Worm (Caenorhabditis elegans) whole organism, mixed stage, embryonic: ENCODE data around the gene K09B11.5.
"Not testable (repeated sequence)": the region's sequence is repeated elsewhere in the genome, so short reads cannot be mapped to it uniquely, and the experiment has no call there.

Source experiments
- M03D4.4 ChIP-seq: sonication (generic microtip); optimal IDR thresholded peaks from 2 replicates; lab custom pipeline; 2017; ENCODE audit warnings: mild to moderate bottlenecking, missing genetic modification characterization, missing compliant biosample characterization
- bed-3 ChIP-seq: fragments of 200-800 bp; sonication (Bioruptor generic); optimal IDR thresholded peaks from 3 replicates; lab custom pipeline; 2018; ENCODE audit warnings: mild to moderate bottlenecking, missing genetic modification characterization, moderate library complexity, missing compliant biosample characterization
- blmp-1 ChIP-seq: fragments of 150-350 bp; optimal IDR thresholded peaks from 2 replicates; lab custom pipeline; 2014; ENCODE audit warnings: missing biosample characterization, missing genetic modification characterization
- ceh-39 ChIP-seq: fragments of 150-350 bp; optimal IDR thresholded peaks from 2 replicates; lab custom pipeline; 2014; ENCODE audit warnings: missing biosample characterization, missing genetic modification characterization
- ceh-43 ChIP-seq: fragments of 200-800 bp; sonication (Bioruptor generic); optimal IDR thresholded peaks from 2 replicates; lab custom pipeline; 2018; ENCODE audit warnings: mild to moderate bottlenecking, missing genetic modification characterization, moderate library complexity, missing compliant biosample characterization
- ceh-83 ChIP-seq: fragments of 200-800 bp; sonication (Bioruptor generic); optimal IDR thresholded peaks from 2 replicates; lab custom pipeline; 2018; ENCODE audit warnings: mild to moderate bottlenecking, missing genetic modification characterization, missing compliant biosample characterization
- ces-1 ChIP-seq: fragments of 150-350 bp; optimal IDR thresholded peaks from 2 replicates; lab custom pipeline; 2014; ENCODE audit warnings: missing biosample characterization, missing genetic modification reagents, missing genetic modification characterization
- cnd-1 ChIP-seq: fragments of 200-800 bp; sonication (Bioruptor generic); optimal IDR thresholded peaks from 2 replicates; lab custom pipeline; 2018; ENCODE audit warnings: mild to moderate bottlenecking, missing genetic modification characterization, missing compliant biosample characterization
- drap-1 ChIP-seq: fragments of 200-800 bp; sonication (Bioruptor generic); optimal IDR thresholded peaks from 3 replicates; lab custom pipeline; 2018; ENCODE audit warnings: mild to moderate bottlenecking, missing genetic modification characterization, missing compliant biosample characterization
- elt-1 ChIP-seq: sonication (generic microtip); optimal IDR thresholded peaks from 2 replicates; lab custom pipeline; 2017; ENCODE audit warnings: missing genetic modification characterization, mild to moderate bottlenecking, missing compliant biosample characterization, antibody characterized with exemption, moderate library complexity, borderline replicate concordance; ENCODE audit not compliant: insufficient read depth
- elt-3 ChIP-seq: fragments of 150-350 bp; optimal IDR thresholded peaks from 2 replicates; lab custom pipeline; 2014; ENCODE audit warnings: missing biosample characterization, missing genetic modification characterization
- ham-2 ChIP-seq: fragments of 200-800 bp; sonication (Bioruptor generic); optimal IDR thresholded peaks from 2 replicates; lab custom pipeline; 2018; ENCODE audit warnings: mild to moderate bottlenecking, missing genetic modification characterization, missing compliant biosample characterization
- hlh-1 ChIP-seq: fragments of 150-350 bp; optimal IDR thresholded peaks from 2 replicates; lab custom pipeline; 2014; ENCODE audit warnings: missing biosample characterization, missing genetic modification reagents, missing genetic modification characterization
- lin-13 ChIP-seq: fragments of 150-350 bp; optimal IDR thresholded peaks from 2 replicates; lab custom pipeline; 2014; ENCODE audit warnings: missing biosample characterization, missing genetic modification characterization
- lin-32 ChIP-seq: fragments of 200-800 bp; sonication (Bioruptor generic); optimal IDR thresholded peaks from 2 replicates; lab custom pipeline; 2018; ENCODE audit warnings: mild to moderate bottlenecking, missing genetic modification characterization, missing compliant biosample characterization
- lsy-2 ChIP-seq: fragments of 150-350 bp; optimal IDR thresholded peaks from 2 replicates; lab custom pipeline; 2014; ENCODE audit warnings: missing biosample characterization, missing genetic modification characterization
- mab-5 ChIP-seq: fragments of 150-350 bp; optimal IDR thresholded peaks from 2 replicates; lab custom pipeline; 2014; ENCODE audit warnings: missing biosample characterization, missing genetic modification characterization
- mep-1 ChIP-seq: fragments of 150-350 bp; optimal IDR thresholded peaks from 2 replicates; lab custom pipeline; 2017; ENCODE audit warnings: missing biosample characterization, missing genetic modification reagents, missing genetic modification characterization, inconsistent platforms
- mls-2 ChIP-seq: sonication (generic microtip); optimal IDR thresholded peaks from 2 replicates; lab custom pipeline; 2016; ENCODE audit warnings: mild to moderate bottlenecking, missing genetic modification characterization, moderate library complexity, missing compliant biosample characterization
- nhr-12 ChIP-seq: fragments of 150-350 bp; optimal IDR thresholded peaks from 2 replicates; lab custom pipeline; 2014; ENCODE audit warnings: missing biosample characterization, missing genetic modification characterization
- nhr-2 ChIP-seq: fragments of 150-350 bp; optimal IDR thresholded peaks from 2 replicates; lab custom pipeline; 2014; ENCODE audit warnings: missing biosample characterization, missing genetic modification characterization
- nhr-237 ChIP-seq: fragments of 150-350 bp; optimal IDR thresholded peaks from 2 replicates; lab custom pipeline; 2014; ENCODE audit warnings: missing biosample characterization, missing genetic modification characterization
- nhr-28 ChIP-seq: fragments of 150-350 bp; optimal IDR thresholded peaks from 2 replicates; lab custom pipeline; 2014; ENCODE audit warnings: missing biosample characterization, missing genetic modification characterization
- nhr-76 ChIP-seq: sonication (generic microtip); optimal IDR thresholded peaks from 2 replicates; lab custom pipeline; 2017; ENCODE audit warnings: missing biosample characterization, missing genetic modification characterization
- pha-4 ChIP-seq: fragments of 150-350 bp; optimal IDR thresholded peaks from 2 replicates; lab custom pipeline; 2018; ENCODE audit warnings: missing biosample characterization, missing genetic modification reagents, missing genetic modification characterization
- sem-2 ChIP-seq: fragments of 200-800 bp; sonication (Bioruptor generic); optimal IDR thresholded peaks from 2 replicates; lab custom pipeline; 2018; ENCODE audit warnings: mild to moderate bottlenecking, missing genetic modification characterization, missing compliant biosample characterization
- snpc-4 ChIP-seq: fragments of 150-350 bp; optimal IDR thresholded peaks from 2 replicates; lab custom pipeline; 2014; ENCODE audit warnings: missing biosample characterization, missing genetic modification characterization
- sptf-1 ChIP-seq: sonication (generic microtip); optimal IDR thresholded peaks from 2 replicates; lab custom pipeline; 2017; ENCODE audit warnings: mild to moderate bottlenecking, missing genetic modification characterization, moderate library complexity, missing compliant biosample characterization
- tbx-8 ChIP-seq: fragments of 200-800 bp; sonication (Bioruptor generic); optimal IDR thresholded peaks from 2 replicates; lab custom pipeline; 2018; ENCODE audit warnings: mild to moderate bottlenecking, missing genetic modification characterization, moderate library complexity, missing compliant biosample characterization
- unc-120 ChIP-seq: sonication (generic microtip); optimal IDR thresholded peaks from 2 replicates; lab custom pipeline; 2017; ENCODE audit warnings: missing genetic modification characterization, missing compliant biosample characterization; ENCODE audit not compliant: poor library complexity, severe bottlenecking
- unc-39 ChIP-seq: fragments of 150-350 bp; optimal IDR thresholded peaks from 2 replicates; lab custom pipeline; 2014; ENCODE audit warnings: missing biosample characterization, missing genetic modification characterization
- unc-62 ChIP-seq: fragments of 150-350 bp; optimal IDR thresholded peaks from 2 replicates; lab custom pipeline; 2014; ENCODE audit warnings: missing biosample characterization, missing genetic modification reagents, missing genetic modification characterization

Gene K09B11.5

ce11 chrIV:13433904-13434303, at the start of gene K09B11.5:
TSS of gene K09B11.5 (minus strand) at chrIV:13434004.
- not testable (repeated sequence) for TF ChIP-seq tbx-8 (GFP tag; lab: Kevin White, UChicago); elt-1 (tag; lab: Kevin White, UChicago); sem-2 (GFP tag; lab: Kevin White, UChicago)

- TF ChIP-seq sptf-1 (tag; lab: Kevin White, UChicago) (no peak), ham-2 (GFP tag; lab: Kevin White, UChicago) (no peak), unc-62 (GFP tag; lab: Kevin White, UChicago) (no peak), ceh-83 (GFP tag; lab: Kevin White, UChicago) (no peak), cnd-1 (tag; lab: Kevin White, UChicago) (no peak), pha-4 (no peak), nhr-28 (no peak), tbx-8 (GFP tag; lab: Kevin White, UChicago) (no peak), unc-120 (no peak)
- TF ChIP-seq, all 35 proteins: peak for 0
Measured at ce11 chrIV:13483596-13483995, 49.8 kb upstream of the K09B11.5 start.

ce11 chrIV:13482469-13482868, 48.7 kb upstream of the K09B11.5 start, which contains the start of gene Y38H8A.1:
TSS of gene Y38H8A.1 (plus strand) at chrIV:13482769.
- TF ChIP-seq drap-1 (GFP tag; lab: Kevin White, UChicago) (no peak), unc-120 (no peak), blmp-1 (tag; lab: Kevin White, UChicago) (no peak), nhr-76 (tag; lab: Kevin White, UChicago) (no peak)

- no peak for TF ChIP-seq mab-5 (tag; lab: Kevin White, UChicago)
- no peak for TF ChIP-seq ham-2 (GFP tag; lab: Kevin White, UChicago)
- no peak for TF ChIP-seq nhr-12 (tag; lab: Kevin White, UChicago)
- no peak for TF ChIP-seq cnd-1 (tag; lab: Kevin White, UChicago)
- TF ChIP-seq bed-3 (GFP tag; lab: Kevin White, UChicago): no peak
- TF ChIP-seq blmp-1 (tag; lab: Kevin White, UChicago): no peak
- TF ChIP-seq lsy-2 (tag; lab: Kevin White, UChicago): no peak
- TF ChIP-seq tbx-8 (GFP tag; lab: Kevin White, UChicago): no peak
- no peak for TF ChIP-seq lin-32
- no peak for TF ChIP-seq unc-39 (tag; lab: Kevin White, UChicago)
- TF ChIP-seq ceh-43 (GFP tag; lab: Kevin White, UChicago): no peak
- no peak for TF ChIP-seq pha-4
- TF ChIP-seq ceh-39: no peak
- TF ChIP-seq nhr-28: no peak
- TF ChIP-seq ceh-83 (GFP tag; lab: Kevin White, UChicago): no peak
- no peak for TF ChIP-seq nhr-237 (tag; lab: Kevin White, UChicago)
- no peak for TF ChIP-seq unc-62 (GFP tag; lab: Kevin White, UChicago)
- TF ChIP-seq mep-1 (tag; lab: Kevin White, UChicago): no peak
- TF ChIP-seq unc-120: no peak
- TF ChIP-seq lin-13 (tag; lab: Kevin White, UChicago): no peak
Measured at ce11 chrIV:13474132-13474531, 40.3 kb upstream of the K09B11.5 start, which contains the start of gene Y38H8A.2. TSS of gene Y38H8A.2 (plus strand) at chrIV:13474432.

- TF ChIP-seq bed-3 (GFP tag; lab: Kevin White, UChicago): no peak
- TF ChIP-seq hlh-1 (tag; lab: Kevin White, UChicago): no peak
- no peak for TF ChIP-seq ces-1
- no peak for TF ChIP-seq M03D4.4
- no peak for TF ChIP-seq ham-2 (GFP tag; lab: Kevin White, UChicago)
- TF ChIP-seq nhr-2: no peak
- TF ChIP-seq snpc-4 (tag; lab: Kevin White, UChicago): no peak
- no peak for TF ChIP-seq lin-13 (tag; lab: Kevin White, UChicago)
- no peak for TF ChIP-seq ceh-83 (GFP tag; lab: Kevin White, UChicago)
- TF ChIP-seq ceh-43 (GFP tag; lab: Kevin White, UChicago): no peak
- no peak for TF ChIP-seq mls-2 (tag; lab: Kevin White, UChicago)
- no peak for TF ChIP-seq unc-39 (tag; lab: Kevin White, UChicago)
- TF ChIP-seq elt-3 (tag; lab: Kevin White, UChicago): no peak
- no peak for TF ChIP-seq drap-1 (GFP tag; lab: Kevin White, UChicago)
- TF ChIP-seq mab-5 (tag; lab: Kevin White, UChicago): no peak
Measured at ce11 chrIV:13472011-13472410, 38.2 kb upstream of the K09B11.5 start, which contains the start of the genes ttbk-8.1 and Y38H8A.4. TSS of gene ttbk-8.1 (plus strand) at chrIV:13472311. TSS of gene Y38H8A.4 (minus strand) at chrIV:13472376.
